Worm (Caenorhabditis elegans): ENCODE results near the gene C54F6.5.

C54F6.5 gene

DNA sequence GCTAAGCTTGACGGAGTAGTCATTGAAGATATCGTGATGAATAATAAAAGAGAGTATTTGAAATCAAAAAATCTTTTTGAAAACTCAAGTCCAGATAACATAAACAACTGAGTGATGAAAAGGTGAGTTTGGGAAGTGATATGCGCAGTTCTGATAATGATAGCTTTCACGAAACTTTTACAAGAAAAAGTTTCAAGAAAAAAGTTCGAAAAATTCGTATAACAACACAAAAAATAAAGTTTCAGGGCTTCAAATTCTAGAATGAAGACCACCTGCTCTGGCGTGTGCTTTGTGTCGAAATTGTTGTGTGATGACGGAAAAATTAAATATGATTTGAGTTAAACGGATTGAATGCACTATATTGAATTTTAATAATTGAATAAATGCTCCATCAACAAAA is 8.8 kb upstream of the C54F6.5 start, which contains the start of gene srb-19:
Gene srb-19, minus strand, starts transcription at position 101 of the 400 bp plus-strand sequence.
- no peak for TF ChIP-seq sdz-38 (tag; optimal IDR thresholded peaks at IDR 0.05)
- no peak for TF ChIP-seq nhr-80 (tag; optimal IDR thresholded peaks at IDR 0.05)
- TF ChIP-seq hmg-1.2 (GFP tag; IDR thresholded peaks at IDR 0.05): no peak
- no peak for TF ChIP-seq mcd-1 (GFP tag; IDR thresholded peaks at IDR 0.05)
- no peak for TF ChIP-seq F37B4.10 (GFP tag; IDR thresholded peaks at IDR 0.05)
- no peak for TF ChIP-seq lsy-27 (tag; optimal IDR thresholded peaks at IDR 0.05; ENCODE audit: borderline replicate concordance, insufficient read depth)
- no peak for TF ChIP-seq snpc-1.3 (tag; optimal IDR thresholded peaks at IDR 0.05; ENCODE audit: insufficient read depth)
- no peak for TF ChIP-seq Y56A3A.18 (GFP tag; IDR thresholded peaks at IDR 0.05)
- no peak for TF ChIP-seq T07F8.4 (tag; optimal IDR thresholded peaks at IDR 0.05)
- no peak for TF ChIP-seq B0336.3 (GFP tag; IDR thresholded peaks at IDR 0.05)
- no peak for TF ChIP-seq pbrm-1 (GFP tag; IDR thresholded peaks at IDR 0.05)
- TF ChIP-seq attf-3 (GFP tag; conservative IDR thresholded peaks at IDR 0.05): no peak
- TF ChIP-seq bed-2 (GFP tag; IDR thresholded peaks at IDR 0.05): no peak

DNA sequence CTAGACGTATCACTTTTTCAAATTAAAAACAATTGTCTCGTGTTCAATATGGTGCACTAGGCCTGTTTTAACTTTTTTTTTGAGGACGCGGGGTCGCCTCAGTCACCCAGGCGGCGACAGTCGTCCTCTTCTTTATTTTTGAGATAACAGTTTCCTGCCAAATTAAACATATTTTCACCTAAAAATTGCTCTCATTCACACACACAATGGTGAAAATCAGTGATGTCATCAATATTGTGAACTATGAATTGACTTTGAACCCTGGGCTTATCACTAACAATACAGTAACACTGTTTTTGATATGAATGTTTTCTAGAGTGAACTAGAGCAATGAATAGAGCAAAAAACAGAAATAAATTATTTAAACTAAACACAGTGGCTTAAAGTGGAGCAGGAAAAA is 7.6 kb upstream of the C54F6.5 start:
- TF ChIP-seq nhr-80 (tag; optimal IDR thresholded peaks at IDR 0.05) (peak; percentile 73), C17E4.6 (GFP tag; IDR thresholded peaks at IDR 0.05) (no peak), die-1 (tag; optimal IDR thresholded peaks at IDR 0.05) (no peak)

DNA sequence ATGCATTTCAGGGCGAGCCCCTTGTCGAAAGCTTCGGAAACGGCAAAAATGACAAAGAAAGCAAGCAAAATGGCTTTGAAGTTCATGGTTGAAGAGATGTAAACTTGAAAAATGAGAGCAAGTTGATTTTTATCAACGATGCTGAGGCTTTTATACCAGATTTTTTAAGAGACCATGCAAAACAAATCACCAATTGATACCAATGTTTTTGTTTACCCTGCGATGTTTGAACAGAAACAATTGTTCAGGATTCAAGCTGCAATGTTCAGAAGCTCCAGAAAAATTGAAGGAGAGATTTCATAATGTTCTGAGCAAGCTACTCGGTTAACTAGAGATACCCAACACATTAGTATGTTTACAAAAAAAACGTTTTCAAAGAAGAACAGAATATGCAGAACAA is 6.6 kb upstream of the C54F6.5 start, which contains the start of gene C54F6.15:
Gene C54F6.15, minus strand, starts transcription at position 101 of the 400 bp plus-strand sequence.
- TF ChIP-seq F37B4.10 (GFP tag; IDR thresholded peaks at IDR 0.05) (0 out of 2 replicates have a peak, but pooled peaks have one; percentile 46), egl-18 (GFP tag; IDR thresholded peaks at IDR 0.05) (no peak)

DNA sequence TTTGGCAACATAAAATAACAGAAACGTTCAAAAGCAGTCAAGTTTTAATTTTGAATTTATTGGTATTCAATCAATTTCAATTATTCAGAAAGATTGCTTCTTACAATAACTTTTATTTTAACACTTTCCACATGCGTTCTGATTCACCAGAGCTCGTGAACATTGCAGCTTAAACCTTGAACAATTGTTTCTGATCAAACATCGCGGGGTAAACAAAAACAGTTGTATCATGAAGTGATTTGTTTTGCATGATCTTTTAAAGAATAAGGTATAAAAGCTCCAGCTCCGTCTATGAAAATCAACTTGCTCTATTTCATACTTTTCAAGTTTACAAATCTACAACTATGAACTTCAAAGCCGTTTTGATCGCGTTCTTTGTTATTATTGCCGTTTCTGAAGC is 5.5 kb upstream of the C54F6.5 start, which contains the start of gene C54F6.6:
Gene C54F6.6, plus strand, starts transcription at position 301 of the 400 bp plus-strand sequence.
- TF ChIP-seq mes-4 (tag; optimal IDR thresholded peaks at IDR 0.05) (no peak), nhr-27 (tag; optimal IDR thresholded peaks at IDR 0.05) (no peak)

DNA sequence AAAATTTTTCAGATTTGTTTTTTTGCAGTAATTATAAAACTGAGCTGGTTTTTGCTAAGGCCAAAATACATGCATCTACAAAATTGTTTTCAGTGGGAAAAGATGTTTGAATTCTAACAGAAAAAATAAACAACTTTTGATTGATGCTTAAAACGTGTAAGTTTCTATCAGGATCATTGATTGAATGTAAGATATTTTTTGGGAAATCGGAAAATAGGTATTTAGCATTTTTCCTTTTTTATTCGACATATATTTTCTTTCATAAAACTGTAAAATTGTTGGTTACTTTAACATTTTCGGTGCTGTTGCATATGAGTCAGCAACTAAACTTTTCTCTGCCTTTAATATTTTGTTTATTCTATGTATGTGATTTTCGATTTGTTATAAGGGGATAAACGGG is 4.5 kb upstream of the C54F6.5 start, which contains the start of gene C54F6.20:
Gene C54F6.20, plus strand, starts transcription at position 301 of the 400 bp plus-strand sequence.
- TF ChIP-seq rcor-1 (GFP tag; IDR thresholded peaks at IDR 0.05) (no peak), fkh-3 (tag; optimal IDR thresholded peaks at IDR 0.05) (no peak), somi-1 (GFP tag; optimal IDR thresholded peaks at IDR 0.05) (no peak), ZK185.1 (tag; optimal IDR thresholded peaks at IDR 0.05; ENCODE audit: poor library complexity, severe bottlenecking) (no peak), F52B5.7 (tag; optimal IDR thresholded peaks at IDR 0.05) (no peak), madf-10 (tag; optimal IDR thresholded peaks at IDR 0.05) (no peak), snpc-4 (GFP tag; optimal IDR thresholded peaks at IDR 0.05) (no peak), snpc-4 (tag; optimal IDR thresholded peaks at IDR 0.05) (no peak), mes-4 (tag; optimal IDR thresholded peaks at IDR 0.05) (no peak), ztf-22 (GFP tag; optimal IDR thresholded peaks at IDR 0.05) (no peak), attf-5 (GFP tag; optimal IDR thresholded peaks at IDR 0.05) (no peak), cebp-1 (GFP tag; IDR thresholded peaks at IDR 0.05) (no peak), cebp-1 (tag; optimal IDR thresholded peaks at IDR 0.05) (no peak), ceh-100 (GFP tag; IDR thresholded peaks at IDR 0.05) (no peak), mel-28 (tag; optimal IDR thresholded peaks at IDR 0.05; ENCODE audit: borderline replicate concordance) (no peak), madf-6 (GFP tag; IDR thresholded peaks at IDR 0.05) (no peak)

All from whole organism, young adult.